Worm (Caenorhabditis elegans) whole organism, L1 larva: ENCODE data around the gene C25F6.6.

Source experiments
- C16A3.4 ChIP-seq: fragments of 150-350 bp; optimal IDR thresholded peaks from 2 replicates; lab custom pipeline; 2014; ENCODE audit warnings: missing biosample characterization, missing genetic modification characterization
- C34B4.2 ChIP-seq: sonication (generic microtip); optimal IDR thresholded peaks from 2 replicates; lab custom pipeline; 2017; ENCODE audit warnings: mild to moderate bottlenecking, missing genetic modification characterization, missing compliant biosample characterization
- F16B12.6 ChIP-seq: fragments of 150-350 bp; optimal IDR thresholded peaks from 2 replicates; lab custom pipeline; 2014; ENCODE audit warnings: missing biosample characterization, missing genetic modification characterization
- Y116A8C.19 ChIP-seq: sonication (generic microtip); optimal IDR thresholded peaks from 2 replicates; lab custom pipeline; 2016; ENCODE audit warnings: missing compliant biosample characterization, missing genetic modification characterization, borderline replicate concordance
- aha-1 ChIP-seq: fragments of 150-350 bp; optimal IDR thresholded peaks from 2 replicates; lab custom pipeline; 2014; ENCODE audit warnings: missing biosample characterization, missing genetic modification characterization
- ceh-88 ChIP-seq: fragments of 200-800 bp; sonication (Bioruptor generic); IDR thresholded peaks from 2 replicates; pipeline ENCODE4 v1.3.6; 2022; ENCODE audit warnings: missing genetic modification characterization, missing compliant biosample characterization
- ceh-90 ChIP-seq: sonication (generic microtip); optimal IDR thresholded peaks from 2 replicates; lab custom pipeline; 2016; ENCODE audit warnings: missing genetic modification characterization, missing compliant biosample characterization
- dsc-1 ChIP-seq: sonication (generic microtip); optimal IDR thresholded peaks from 2 replicates; lab custom pipeline; 2016; ENCODE audit warnings: mild to moderate bottlenecking, missing genetic modification characterization, missing compliant biosample characterization
- efl-1 ChIP-seq, 4 experiments: fragments of 150-350 bp; optimal IDR thresholded peaks in 3 of 4; peaks in 1 of 4; 1 replicate in 1 of 4; 2 replicates in 3 of 4; lab custom pipeline; 2014; ENCODE audit warnings: missing biosample characterization in 2 of 4, missing genetic modification characterization in 2 of 4, missing genetic modification reagents in 2 of 4
- elt-2 ChIP-seq: sonication (generic microtip); optimal IDR thresholded peaks from 2 replicates; lab custom pipeline; 2016; ENCODE audit warnings: missing genetic modification characterization, mild to moderate bottlenecking, inconsistent platforms, missing compliant biosample characterization, missing genetic modification reagents
- elt-3 ChIP-seq, 6 experiments: fragments of 150-350 bp in 1 of 6; sonication (generic microtip); optimal IDR thresholded peaks; 2 replicates each; lab custom pipeline; 2017 to 2018; ENCODE audit warnings: missing biosample characterization in 6 of 6, missing genetic modification characterization in 6 of 6, inconsistent platforms in 1 of 6
- fkh-10 ChIP-seq: sonication (generic microtip); optimal IDR thresholded peaks from 2 replicates; lab custom pipeline; 2017; ENCODE audit warnings: missing biosample characterization, missing genetic modification reagents, missing genetic modification characterization
- grh-1 ChIP-seq: fragments of 200-800 bp; sonication (Bioruptor generic); IDR thresholded peaks from 2 replicates; pipeline ENCODE4 v1.3.6; 2022; ENCODE audit warnings: missing genetic modification reagents, missing genetic modification characterization, missing compliant biosample characterization
- hpl-2 ChIP-seq: fragments of 150-350 bp; optimal IDR thresholded peaks from 2 replicates; lab custom pipeline; 2014; ENCODE audit warnings: missing biosample characterization, missing genetic modification reagents, missing genetic modification characterization
- irx-1 ChIP-seq: sonication (generic microtip); optimal IDR thresholded peaks from 2 replicates; lab custom pipeline; 2016; ENCODE audit warnings: missing genetic modification characterization, missing compliant biosample characterization
- jun-1 ChIP-seq: fragments of 150-350 bp; optimal IDR thresholded peaks from 2 replicates; lab custom pipeline; 2014; ENCODE audit warnings: missing biosample characterization, missing genetic modification reagents, missing genetic modification characterization
- lin-13 ChIP-seq: fragments of 150-350 bp; optimal IDR thresholded peaks from 2 replicates; lab custom pipeline; 2014; ENCODE audit warnings: missing biosample characterization, missing genetic modification reagents, missing genetic modification characterization
- lin-14 ChIP-seq: fragments of 200-800 bp; sonication (Bioruptor generic); optimal IDR thresholded peaks from 2 replicates; lab custom pipeline; 2018; ENCODE audit warnings: mild to moderate bottlenecking, missing genetic modification characterization, moderate library complexity, missing compliant biosample characterization
- lin-15B ChIP-seq: fragments of 150-350 bp; sonication (generic microtip); optimal IDR thresholded peaks from 3 replicates; lab custom pipeline; 2014; ENCODE audit warnings: missing biosample characterization, missing genetic modification characterization
- lin-35 ChIP-seq, 2 experiments: fragments of 150-350 bp; optimal IDR thresholded peaks; 2 replicates each; lab custom pipeline; 2014; ENCODE audit warnings: missing biosample characterization in 2 of 2, missing genetic modification characterization in 2 of 2, missing genetic modification reagents in 2 of 2
- lir-3 ChIP-seq: sonication (generic microtip); optimal IDR thresholded peaks from 2 replicates; lab custom pipeline; 2016; ENCODE audit warnings: mild to moderate bottlenecking, missing genetic modification characterization, moderate library complexity, missing compliant biosample characterization; ENCODE audit not compliant: poor library complexity
- lsy-2 ChIP-seq, 2 experiments: fragments of 150-350 bp; optimal IDR thresholded peaks; 2 replicates each; lab custom pipeline; 2014; ENCODE audit warnings: missing biosample characterization in 2 of 2, missing genetic modification characterization in 2 of 2
- mef-2 ChIP-seq: fragments of 150-350 bp; optimal IDR thresholded peaks from 2 replicates; lab custom pipeline; 2014; ENCODE audit warnings: missing biosample characterization, missing genetic modification characterization
- mep-1 ChIP-seq: fragments of 150-350 bp; optimal IDR thresholded peaks from 2 replicates; lab custom pipeline; 2014; ENCODE audit warnings: missing biosample characterization, missing genetic modification characterization
- nhr-19 ChIP-seq: fragments of 200-800 bp; sonication (Bioruptor generic); conservative IDR thresholded peaks from 2 replicates; pipeline ENCODE4 v1.3.6; 2022; ENCODE audit warnings: missing genetic modification characterization, missing compliant biosample characterization
- nhr-20 ChIP-seq: sonication (generic microtip); optimal IDR thresholded peaks from 2 replicates; lab custom pipeline; 2016; ENCODE audit warnings: mild to moderate bottlenecking, missing genetic modification characterization, missing compliant biosample characterization
- nhr-237 ChIP-seq: fragments of 150-350 bp; optimal IDR thresholded peaks from 2 replicates; lab custom pipeline; 2014; ENCODE audit warnings: missing biosample characterization, missing genetic modification characterization
- nhr-28 ChIP-seq: fragments of 150-350 bp; optimal IDR thresholded peaks from 2 replicates; lab custom pipeline; 2014; ENCODE audit warnings: missing biosample characterization, missing genetic modification characterization
- nhr-71 ChIP-seq: sonication (generic microtip); optimal IDR thresholded peaks from 2 replicates; lab custom pipeline; 2016; ENCODE audit warnings: mild to moderate bottlenecking, missing genetic modification characterization, moderate library complexity, missing compliant biosample characterization
- nhr-76 ChIP-seq: sonication (generic microtip); optimal IDR thresholded peaks from 2 replicates; lab custom pipeline; 2017; ENCODE audit warnings: missing biosample characterization, missing genetic modification characterization
- nhr-84 ChIP-seq: sonication (generic microtip); optimal IDR thresholded peaks from 2 replicates; lab custom pipeline; 2017; ENCODE audit warnings: missing biosample characterization, missing genetic modification characterization
- nhr-90 ChIP-seq: sonication (generic microtip); optimal IDR thresholded peaks from 2 replicates; lab custom pipeline; 2016; ENCODE audit warnings: mild to moderate bottlenecking, missing genetic modification characterization, missing compliant biosample characterization; ENCODE audit not compliant: poor library complexity
- pag-3 ChIP-seq: sonication (generic microtip); optimal IDR thresholded peaks from 2 replicates; lab custom pipeline; 2017; ENCODE audit warnings: missing genetic modification characterization, mild to moderate bottlenecking, missing compliant biosample characterization, antibody characterized with exemption, borderline replicate concordance; ENCODE audit not compliant: insufficient read depth
- pax-3 ChIP-seq: fragments of 200-800 bp; sonication (Bioruptor generic); optimal IDR thresholded peaks from 2 replicates; lab custom pipeline; 2018; ENCODE audit warnings: mild to moderate bottlenecking, missing genetic modification characterization, moderate library complexity, missing compliant biosample characterization
- pqm-1 ChIP-seq: sonication (generic microtip); optimal IDR thresholded peaks from 3 replicates; lab custom pipeline; 2017; ENCODE audit warnings: missing biosample characterization, missing genetic modification characterization
- skn-1 ChIP-seq: fragments of 150-350 bp; optimal IDR thresholded peaks from 2 replicates; lab custom pipeline; 2014; ENCODE audit warnings: missing biosample characterization, missing genetic modification characterization
- snu-23 ChIP-seq: sonication (generic microtip); optimal IDR thresholded peaks from 2 replicates; lab custom pipeline; 2016; ENCODE audit warnings: missing genetic modification characterization, missing compliant biosample characterization
- sox-4 ChIP-seq: sonication (generic microtip); optimal IDR thresholded peaks from 2 replicates; lab custom pipeline; 2016; ENCODE audit warnings: missing genetic modification characterization, missing compliant biosample characterization
- sup-37 ChIP-seq: fragments of 200-800 bp; sonication (Bioruptor generic); optimal IDR thresholded peaks from 2 replicates; lab custom pipeline; 2018; ENCODE audit warnings: mild to moderate bottlenecking, missing genetic modification characterization, missing compliant biosample characterization
- tbx-2 ChIP-seq: sonication (generic microtip); optimal IDR thresholded peaks from 2 replicates; lab custom pipeline; 2016; ENCODE audit warnings: missing genetic modification characterization, missing compliant biosample characterization
- tlp-1 ChIP-seq: fragments of 150-350 bp; optimal IDR thresholded peaks from 2 replicates; lab custom pipeline; 2014; ENCODE audit warnings: missing biosample characterization, missing genetic modification characterization
- unc-30 ChIP-seq: sonication (generic microtip); optimal IDR thresholded peaks from 2 replicates; lab custom pipeline; 2017; ENCODE audit warnings: missing biosample characterization, missing genetic modification characterization
- unc-62 ChIP-seq: fragments of 150-350 bp; optimal IDR thresholded peaks from 2 replicates; lab custom pipeline; 2014; ENCODE audit warnings: missing biosample characterization, missing genetic modification reagents, missing genetic modification characterization
- unc-86 ChIP-seq: sonication (generic microtip); optimal IDR thresholded peaks from 2 replicates; lab custom pipeline; 2016; ENCODE audit warnings: missing genetic modification characterization, missing compliant biosample characterization
- vab-15 ChIP-seq: sonication (generic microtip); optimal IDR thresholded peaks from 2 replicates; lab custom pipeline; 2017; ENCODE audit warnings: missing genotype, mild to moderate bottlenecking, missing genetic modification characterization, missing compliant biosample characterization
- zag-1 ChIP-seq: fragments of 150-350 bp; optimal IDR thresholded peaks from 2 replicates; lab custom pipeline; 2014; ENCODE audit warnings: missing biosample characterization, missing genetic modification characterization
- zip-4 ChIP-seq: fragments of 200-800 bp; sonication (Bioruptor generic); optimal IDR thresholded peaks from 2 replicates; lab custom pipeline; 2018; ENCODE audit warnings: mild to moderate bottlenecking, missing genetic modification characterization, moderate library complexity, missing compliant biosample characterization

C25F6.6 gene

DNA sequence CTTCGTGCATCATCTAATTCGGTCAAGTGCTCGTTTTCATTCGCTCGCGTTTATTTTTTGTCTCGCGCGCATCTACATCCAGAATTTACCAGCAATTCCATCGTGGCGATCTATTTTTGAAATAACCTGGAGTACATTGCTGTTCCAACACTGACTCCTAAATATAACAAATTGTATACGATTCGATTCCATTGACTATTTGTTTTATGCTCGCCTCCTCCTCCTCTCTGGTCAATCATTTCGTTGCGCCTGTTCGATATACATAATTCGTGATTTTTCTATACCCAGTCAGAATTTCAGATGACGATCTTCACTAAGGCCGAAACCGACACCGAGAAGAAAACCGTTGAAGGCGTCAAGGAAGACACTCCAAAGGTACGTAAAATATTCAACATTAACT lies 5.8 kb downstream of the C25F6.6 start, which contains the start of gene itm-2:
Gene itm-2, plus strand, starts transcription at position 301 of the 400 bp plus-strand sequence.
- TF ChIP-seq F16B12.6 (no peak), lin-14 (GFP tag; lab: Kevin White, UChicago) (no peak), ceh-90 (tag; lab: Kevin White, UChicago) (no peak), efl-1 (optimal IDR thresholded peaks at IDR 0.05; lab: Kevin White, UChicago) (no peak), efl-1 (GFP tag; optimal IDR thresholded peaks at IDR 0.05 in 1 of 2; lab: Kevin White, UChicago) (peak in 1 of 2 experiments; percentile 34), lin-15B (no peak), snu-23 (GFP tag; lab: Kevin White, UChicago) (no peak), vab-15 (tag; lab: Kevin White, UChicago) (no peak), jun-1 (no peak), pqm-1 (tag; lab: Kevin White, UChicago) (no peak)
- TF ChIP-seq, all 84 proteins: peak for 1

DNA sequence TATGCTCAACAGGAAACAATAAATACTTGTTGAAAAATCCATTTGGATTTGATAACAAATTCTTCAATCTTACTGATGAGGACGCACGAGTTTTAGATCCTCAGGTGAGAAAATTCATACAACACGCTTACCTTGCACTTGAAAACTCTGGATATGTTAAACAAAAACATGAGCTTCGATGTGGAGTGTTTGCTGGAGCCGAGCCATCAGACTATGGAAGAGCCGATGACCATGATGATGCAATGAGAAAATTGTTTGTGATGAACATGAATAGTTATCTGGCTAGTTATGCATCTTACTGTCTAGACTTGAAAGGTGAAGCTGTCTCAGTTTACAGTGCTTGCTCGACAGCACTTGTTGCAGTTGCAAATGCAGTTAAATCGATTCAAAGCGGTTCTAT lies 16.7 kb downstream of the C25F6.6 start:
- TF ChIP-seq nhr-28 (tag; lab: Kevin White, UChicago) (no peak), zag-1 (tag; lab: Kevin White, UChicago) (no peak), unc-30 (tag; lab: Kevin White, UChicago) (no peak), F16B12.6 (no peak), nhr-20 (tag; lab: Kevin White, UChicago) (no peak), ceh-90 (tag; lab: Kevin White, UChicago) (no peak), snu-23 (GFP tag; lab: Kevin White, UChicago) (no peak), lir-3 (tag; lab: Kevin White, UChicago) (no peak), hpl-2 (no peak), C34B4.2 (tag; lab: Kevin White, UChicago) (no peak)

DNA sequence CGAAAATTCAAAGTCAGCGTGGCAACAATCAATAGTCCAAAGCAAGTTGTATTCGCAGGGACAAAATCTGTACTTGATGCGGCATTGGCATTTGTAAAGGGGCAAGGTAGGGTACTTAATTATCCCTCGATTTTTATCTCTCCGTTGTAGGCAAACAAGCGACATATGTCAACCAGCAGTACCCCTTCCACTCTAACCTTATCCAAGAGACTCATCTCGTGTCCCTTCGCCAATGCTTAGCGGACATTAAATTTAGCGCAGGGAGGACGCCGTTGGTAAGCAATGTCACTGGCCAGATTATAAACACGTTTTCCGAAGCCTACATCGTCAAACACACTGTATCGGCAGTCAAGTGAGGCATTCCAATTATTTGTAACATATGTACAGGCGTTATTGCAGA lies 21.3 kb downstream of the C25F6.6 start:
- TF ChIP-seq unc-86 (tag; lab: Kevin White, UChicago) (peak; percentile 93), lin-15B (no peak), C16A3.4 (tag; lab: Kevin White, UChicago) (peak; percentile 99), mef-2 (tag; lab: Kevin White, UChicago) (peak; percentile 93), pag-3 (tag; lab: Kevin White, UChicago) (no peak), pax-3 (tag; lab: Kevin White, UChicago) (peak; percentile 89), nhr-90 (tag; lab: Kevin White, UChicago) (peak; percentile 99), jun-1 (peak; percentile 99), snu-23 (GFP tag; lab: Kevin White, UChicago) (peak; percentile 99), elt-3 (tag; optimal IDR thresholded peaks at IDR 0.05; lab: Kevin White, UChicago) (peak; percentile 65 to 98 (median 86)), tbx-2 (tag; lab: Kevin White, UChicago) (peak; percentile 98), irx-1 (tag; lab: Kevin White, UChicago) (peak; percentile 97), unc-62 (GFP tag; lab: Kevin White, UChicago) (no peak), lin-13 (GFP tag; lab: Kevin White, UChicago) (peak; percentile 96), skn-1 (tag; lab: Kevin White, UChicago) (peak; percentile 94), fkh-10 (GFP tag; lab: Kevin White, UChicago) (peak; percentile 98), aha-1 (peak; percentile 81), sup-37 (peak; percentile 91), nhr-71 (tag; lab: Kevin White, UChicago) (peak; percentile 97), lin-14 (GFP tag; lab: Kevin White, UChicago) (peak; percentile 95), lsy-2 (tag; optimal IDR thresholded peaks at IDR 0.05; lab: Kevin White, UChicago) (peak; percentile 90), grh-1 (GFP tag; lab: Robert Waterston, UW) (peak; percentile 95), elt-2 (tag; lab: Kevin White, UChicago) (peak; percentile 89), tlp-1 (tag; lab: Kevin White, UChicago) (no peak), nhr-76 (tag; lab: Kevin White, UChicago) (peak; percentile 93), nhr-237 (tag; lab: Kevin White, UChicago) (peak; percentile 95), nhr-19 (GFP tag; lab: Robert Waterston, UW) (peak; percentile 97), zag-1 (tag; lab: Kevin White, UChicago) (no peak), Y116A8C.19 (tag; lab: Kevin White, UChicago) (no peak), lin-35 (GFP tag; optimal IDR thresholded peaks at IDR 0.05; lab: Kevin White, UChicago) (peak; percentile 70 to 93), nhr-28 (tag; lab: Kevin White, UChicago) (no peak), mep-1 (tag; lab: Kevin White, UChicago) (peak; percentile 99), zip-4 (GFP tag; lab: Kevin White, UChicago) (peak; percentile 94), dsc-1 (tag; lab: Kevin White, UChicago) (peak; percentile 100), nhr-84 (tag; lab: Kevin White, UChicago) (no peak), sox-4 (tag; lab: Kevin White, UChicago) (peak; percentile 97), ceh-88 (peak; percentile 91)
